Worm (Caenorhabditis elegans): Measurements from ENCODE around the gene C36E6.2.
A peak's percentile ranks its signal among the peaks of the same experiment; 100 is the strongest.

C36E6.2 gene

ce11 chrX:17479694-17480574, 28.5 kb downstream of the C36E6.2 start (continued):
- TF ChIP-seq mef-2 (tag; optimal IDR thresholded peaks at IDR 0.05) (peak; percentile 81), lin-13 (GFP tag; optimal IDR thresholded peaks at IDR 0.05) (peak; percentile 61), C04F5.9 (tag; optimal IDR thresholded peaks at IDR 0.05) (peak; percentile 27), snpc-4 (tag; optimal IDR thresholded peaks at IDR 0.05) (peak; percentile 26), ceh-63 (GFP tag; optimal IDR thresholded peaks at IDR 0.05) (no peak), unc-30 (tag; optimal IDR thresholded peaks at IDR 0.05) (no peak), grh-1 (GFP tag; IDR thresholded peaks at IDR 0.05) (peak; percentile 75), lsy-2 (tag; optimal IDR thresholded peaks at IDR 0.05) (peak; percentile 68 to 70), nhr-237 (tag; optimal IDR thresholded peaks at IDR 0.05) (peak; percentile 69), egl-13 (tag; optimal IDR thresholded peaks at IDR 0.05) (peak; percentile 91), mdl-1 (tag; optimal IDR thresholded peaks at IDR 0.05) (peak; percentile 30 to 89), dsc-1 (tag; optimal IDR thresholded peaks at IDR 0.05) (peak; percentile 96), lin-14 (GFP tag; optimal IDR thresholded peaks at IDR 0.05) (peak; percentile 98), nhr-19 (GFP tag; conservative IDR thresholded peaks at IDR 0.05) (peak; percentile 93), nhr-47 (tag; optimal IDR thresholded peaks at IDR 0.05) (peak; percentile 95)

ce11 chrX:17481892-17482515, 30.5 kb downstream of the C36E6.2 start:
- TF ChIP-seq lsy-2 (tag; optimal IDR thresholded peaks at IDR 0.05) = peak in 1 of 2 experiments; percentile 10
- TF ChIP-seq nhr-71 (tag; optimal IDR thresholded peaks at IDR 0.05) = peak; percentile 18
- TF ChIP-seq nhr-20 (tag; optimal IDR thresholded peaks at IDR 0.05) = peak; percentile 2
- no peak for TF ChIP-seq dsc-1 (tag; optimal IDR thresholded peaks at IDR 0.05)
- TF ChIP-seq skn-1 (tag; optimal IDR thresholded peaks at IDR 0.05) = peak; percentile 24
- TF ChIP-seq nhr-47 (tag; optimal IDR thresholded peaks at IDR 0.05) = peak; percentile 5
- no peak for TF ChIP-seq hlh-4 (tag; optimal IDR thresholded peaks at IDR 0.05)

- TF ChIP-seq ceh-90 (tag; optimal IDR thresholded peaks at IDR 0.05) = no peak
- no peak for TF ChIP-seq ztf-4 (tag; optimal IDR thresholded peaks at IDR 0.05)
- no peak for TF ChIP-seq hlh-4 (tag; optimal IDR thresholded peaks at IDR 0.05)
- no peak for TF ChIP-seq lir-3 (tag; optimal IDR thresholded peaks at IDR 0.05; ENCODE audit: poor library complexity)
- no peak for TF ChIP-seq swsn-7 (tag; optimal IDR thresholded peaks at IDR 0.05)
Observed at ce11 chrX:17486735-17487134, 35.3 kb downstream of the C36E6.2 start, which contains the start of gene npr-24. npr-24 (minus strand) TSS chrX:17486835.

- TF ChIP-seq lir-3 (tag; optimal IDR thresholded peaks at IDR 0.05; ENCODE audit: poor library complexity) (no peak), lin-35 (GFP tag; optimal IDR thresholded peaks at IDR 0.05) (no peak), mep-1 (tag; optimal IDR thresholded peaks at IDR 0.05) (no peak), nhr-28 (tag; optimal IDR thresholded peaks at IDR 0.05) (no peak), mdl-1 (tag; optimal IDR thresholded peaks at IDR 0.05) (no peak), fkh-10 (GFP tag; optimal IDR thresholded peaks at IDR 0.05) (no peak), ztf-4 (tag; optimal IDR thresholded peaks at IDR 0.05) (no peak)
Observed at ce11 chrX:17502246-17502645, 50.8 kb downstream of the C36E6.2 start.

ce11 chrX:17504447-17504846, 53.0 kb downstream of the C36E6.2 start:
- TF ChIP-seq tlp-1 (tag; optimal IDR thresholded peaks at IDR 0.05) (no peak), lin-14 (GFP tag; optimal IDR thresholded peaks at IDR 0.05) (peak; percentile 60), fkh-8 (tag; optimal IDR thresholded peaks at IDR 0.05) (peak; percentile 17), dsc-1 (tag; optimal IDR thresholded peaks at IDR 0.05) (peak; percentile 32), nhr-71 (tag; optimal IDR thresholded peaks at IDR 0.05) (peak; percentile 41), lsy-2 (tag; optimal IDR thresholded peaks at IDR 0.05) (peak in 1 of 2 experiments; percentile 29), nhr-47 (tag; optimal IDR thresholded peaks at IDR 0.05) (peak; percentile 3), ztf-11 (tag; optimal IDR thresholded peaks at IDR 0.05) (no peak), jun-1 (tag; optimal IDR thresholded peaks at IDR 0.05) (no peak), snu-23 (GFP tag; optimal IDR thresholded peaks at IDR 0.05) (peak; percentile 13), nhr-20 (tag; optimal IDR thresholded peaks at IDR 0.05) (peak; percentile 87), ceh-82 (tag; optimal IDR thresholded peaks at IDR 0.05) (peak in 1 of 3 experiments; percentile 1), vab-15 (tag; optimal IDR thresholded peaks at IDR 0.05) (peak; percentile 3), nhr-11 (tag; optimal IDR thresholded peaks at IDR 0.05) (no peak)

Measured in whole organism, L1 larva.